Fruit fly (Drosophila melanogaster): ENCODE data around the gene Meltrin.

Gene Meltrin

dm6 chr3R:14706354-14706753 is 9.3 kb upstream of the Meltrin start (continued):
- no peak for TF ChIP-seq pan (optimal IDR thresholded peaks at IDR 0.05)
- TF ChIP-seq pan (GFP tag; optimal IDR thresholded peaks at IDR 0.05 in 1 of 2, IDR thresholded peaks at IDR 0.05 in 1 of 2): peak in 1 of 2 experiments; percentile 67
- TF ChIP-seq zfh1 (GFP tag; IDR thresholded peaks at IDR 0.05): 0 out of 3 replicates have a peak, but pooled peaks have one; percentile 42
- TF ChIP-seq CG11695 (GFP tag; IDR thresholded peaks at IDR 0.05): peak; percentile 53; the same call in 1 of the 3 replicates
- peak; percentile 82 for TF ChIP-seq CG11696 (GFP tag; IDR thresholded peaks at IDR 0.05)
- TF ChIP-seq CG3726 (GFP tag; IDR thresholded peaks at IDR 0.05): no peak
- no peak for TF ChIP-seq Meics (GFP tag; optimal IDR thresholded peaks at IDR 0.05)
- no peak for TF ChIP-seq E2f2 (GFP tag; IDR thresholded peaks at IDR 0.05)
- TF ChIP-seq CG17359 (tag; optimal IDR thresholded peaks at IDR 0.05): peak; percentile 33
- no peak for TF ChIP-seq Ravus (GFP tag; IDR thresholded peaks at IDR 0.05)
- 0 out of 3 replicates have a peak, but pooled peaks have one; percentile 26 for TF ChIP-seq sr (GFP tag; IDR thresholded peaks at IDR 0.05)
- peak in 1 of 2 experiments; percentile 52 for TF ChIP-seq Hr51 (GFP tag; optimal IDR thresholded peaks at IDR 0.05)
- peak; percentile 14 for TF ChIP-seq PHDP (tag; optimal IDR thresholded peaks at IDR 0.05)
- peak; percentile 5 for TF ChIP-seq CG13424 (tag; optimal IDR thresholded peaks at IDR 0.05)
- TF ChIP-seq unpg (GFP tag; optimal IDR thresholded peaks at IDR 0.05): peak; percentile 39
- TF ChIP-seq grau (tag; optimal IDR thresholded peaks at IDR 0.05): peak; percentile 19
- TF ChIP-seq CG32532 (GFP tag; IDR thresholded peaks at IDR 0.05): peak; percentile 5; the same call in 1 of the 2 replicates
- no peak for TF ChIP-seq eyg (GFP tag; optimal IDR thresholded peaks at IDR 0.05)
- TF ChIP-seq CG5953 (GFP tag; IDR thresholded peaks at IDR 0.05): no peak
- no peak for TF ChIP-seq Sry-δ (GFP tag; optimal IDR thresholded peaks at IDR 0.05)
- peak; percentile 39; the same call in 2 of the 3 replicates for TF ChIP-seq tgo (GFP tag; IDR thresholded peaks at IDR 0.05)
- no peak for TF ChIP-seq exex (tag; optimal IDR thresholded peaks at IDR 0.05)
- TF ChIP-seq CG12236 (GFP tag; optimal IDR thresholded peaks at IDR 0.05): no peak
- 0 out of 2 replicates have a peak, but pooled peaks have one; percentile 7 for TF ChIP-seq lmd (GFP tag; IDR thresholded peaks at IDR 0.05)
- TF ChIP-seq wdn (GFP tag; IDR thresholded peaks at IDR 0.05): peak; percentile 40; the same call in 1 of the 2 replicates
- peak; percentile 31 for TF ChIP-seq Oli (tag; optimal IDR thresholded peaks at IDR 0.05)
- TF ChIP-seq CG7556 (GFP tag; optimal IDR thresholded peaks at IDR 0.05): peak; percentile 9
- no peak for TF ChIP-seq hkb (optimal IDR thresholded peaks at IDR 0.05)
- TF ChIP-seq hkb (GFP tag; IDR thresholded peaks at IDR 0.05): peak; percentile 50; the same call in 1 of the 2 replicates
- peak; percentile 19 for TF ChIP-seq CG15269 (tag; optimal IDR thresholded peaks at IDR 0.05)
- peak; percentile 55 for TF ChIP-seq Ada2b (GFP tag; IDR thresholded peaks at IDR 0.05)
- 0 out of 2 replicates have a peak, but pooled peaks have one; percentile 6 for TF ChIP-seq CG4730 (GFP tag; IDR thresholded peaks at IDR 0.05)
- TF ChIP-seq phol (tag; optimal IDR thresholded peaks at IDR 0.05): peak; percentile 5
- no peak for TF ChIP-seq Awh (GFP tag; IDR thresholded peaks at IDR 0.05)
- peak; percentile 43 for TF ChIP-seq HLH3B (GFP tag; IDR thresholded peaks at IDR 0.05)
- peak; percentile 12; the same call in 1 of the 2 replicates for TF ChIP-seq seq (GFP tag; IDR thresholded peaks at IDR 0.05)
- no peak for TF ChIP-seq ranshi (GFP tag; IDR thresholded peaks at IDR 0.05)
- TF ChIP-seq jumu (GFP tag; optimal IDR thresholded peaks at IDR 0.05): no peak
- 0 out of 2 replicates have a peak, but pooled peaks have one; percentile 27 for TF ChIP-seq ap (GFP tag; IDR thresholded peaks at IDR 0.05)
- TF ChIP-seq CG10366 (GFP tag; IDR thresholded peaks at IDR 0.05): peak; percentile 33
- peak; percentile 55 for TF ChIP-seq gem (tag; optimal IDR thresholded peaks at IDR 0.05)
- TF ChIP-seq Sox102F (GFP tag; optimal IDR thresholded peaks at IDR 0.05): peak; percentile 55
- no peak for TF ChIP-seq CG2875 (GFP tag; optimal IDR thresholded peaks at IDR 0.05)
- TF ChIP-seq ci (GFP tag; IDR thresholded peaks at IDR 0.05): peak; percentile 42; the same call in 1 of the 3 replicates

All from whole organism, embryonic.